Fruit fly (Drosophila melanogaster): ENCODE measurements around the gene CG10853.
A peak's percentile ranks its signal among the peaks of the same experiment; 100 is the strongest.

Gene CG10853

DNA sequence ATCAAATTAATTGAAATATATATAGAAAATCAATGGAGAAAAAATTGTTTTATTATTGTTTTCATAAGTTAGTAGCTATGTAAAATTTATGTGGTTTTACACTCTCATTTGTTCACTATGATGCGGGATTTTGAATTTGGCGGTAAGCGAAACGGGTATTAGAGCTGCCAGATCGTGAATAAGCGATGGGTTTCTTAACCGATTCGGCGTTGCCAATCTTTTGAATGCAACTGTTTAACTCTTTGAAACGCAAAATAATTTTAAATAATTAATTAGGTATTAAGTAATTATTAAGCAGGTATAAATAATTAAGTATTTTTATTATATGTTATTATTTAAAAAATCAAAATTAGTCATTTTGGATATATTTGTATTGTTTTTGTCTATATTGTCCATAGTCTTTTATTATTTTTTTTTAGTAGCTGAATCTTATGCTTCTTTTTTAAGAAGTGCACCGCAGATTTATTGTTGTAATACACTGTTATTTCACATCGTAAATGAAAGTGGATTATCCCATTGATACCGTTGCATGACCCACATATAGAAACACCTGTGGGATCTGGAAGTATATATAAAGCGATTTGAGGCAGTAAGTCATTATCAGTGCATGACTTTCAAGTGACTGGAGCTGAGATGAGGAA lies at the start of gene CG10853:
TSS of gene CG10853 (plus strand) at position 591 of the 641 bp plus-strand sequence.
- TF ChIP-seq D1 (tag; optimal IDR thresholded peaks at IDR 0.05) (peak; percentile 44), Pif1A (GFP tag; optimal IDR thresholded peaks at IDR 0.05) (no peak), EcR (GFP tag; optimal IDR thresholded peaks at IDR 0.05) (no peak), CG8301 (tag; optimal IDR thresholded peaks at IDR 0.05) (no peak), CG4496 (GFP tag; IDR thresholded peaks at IDR 0.05) (no peak)

DNA sequence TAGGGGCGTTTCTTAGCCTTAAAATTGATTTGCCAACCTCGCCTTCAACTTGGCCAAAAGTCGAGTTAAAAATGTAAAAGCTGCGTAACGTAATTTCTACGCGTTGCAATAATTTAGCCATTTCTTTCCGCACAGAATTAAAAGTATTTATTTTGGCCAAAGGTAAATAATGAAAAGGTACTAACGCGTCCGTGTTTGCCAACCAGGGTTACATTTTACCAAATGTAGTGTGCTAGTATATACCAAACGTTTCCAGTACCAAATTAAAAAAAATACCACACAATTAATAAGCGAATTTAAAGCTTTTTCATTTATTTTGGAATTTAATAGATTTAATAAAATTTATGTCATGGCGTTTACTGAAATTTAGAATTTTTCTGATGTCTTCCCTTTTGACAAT lies 48.7 kb upstream of the CG10853 start, which contains the start of gene Ccz1:
TSS of gene Ccz1 (minus strand) at position 179 of the 400 bp plus-strand sequence.
- TF ChIP-seq CG8159 (tag; optimal IDR thresholded peaks at IDR 0.05) = peak; percentile 17
- TF ChIP-seq Pif1B (GFP tag; optimal IDR thresholded peaks at IDR 0.05) = no peak

DNA sequence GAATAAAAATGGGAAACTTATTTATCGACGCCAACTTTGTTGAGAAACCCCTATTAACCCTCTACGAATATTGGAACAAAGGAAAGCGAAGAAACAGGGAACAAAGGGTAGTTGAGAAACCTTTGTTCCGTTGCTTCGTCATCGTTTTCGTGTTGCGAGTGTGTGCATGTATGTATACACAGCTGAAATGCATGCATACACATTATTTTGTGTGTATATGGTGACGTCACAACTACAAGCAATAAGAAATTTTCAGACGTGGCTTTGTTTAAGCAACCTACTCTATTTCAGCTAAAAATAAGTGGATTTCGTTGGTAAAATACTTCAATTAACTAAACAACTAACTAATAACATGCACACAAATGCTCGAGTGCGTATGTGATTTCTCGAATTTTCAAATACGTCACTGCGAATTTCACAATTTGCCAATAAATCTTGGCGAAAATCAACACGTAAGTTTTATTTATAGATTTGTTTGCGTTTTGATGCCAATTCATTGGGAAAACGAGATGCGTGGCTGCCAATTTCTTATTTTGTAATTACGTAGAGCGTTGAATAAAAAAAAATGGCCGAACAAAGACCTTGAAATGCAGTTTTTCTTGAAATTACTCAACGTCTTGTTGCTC lies 45.7 kb upstream of the CG10853 start:
- TF ChIP-seq rn (GFP tag; IDR thresholded peaks at IDR 0.05) (no peak), CG34367 (tag; optimal IDR thresholded peaks at IDR 0.05) (peak; percentile 7), Snoo (tag; optimal IDR thresholded peaks at IDR 0.05) (no peak), CG17806 (tag; optimal IDR thresholded peaks at IDR 0.05) (no peak), CG9948 (tag; optimal IDR thresholded peaks at IDR 0.05) (no peak), fd96Ca (GFP tag; IDR thresholded peaks at IDR 0.05) (no peak), CG8159 (tag; optimal IDR thresholded peaks at IDR 0.05) (no peak), CG15710 (tag; optimal IDR thresholded peaks at IDR 0.05) (no peak), CG8301 (tag; optimal IDR thresholded peaks at IDR 0.05) (peak; percentile 14), gl (tag; optimal IDR thresholded peaks at IDR 0.05) (peak; percentile 67), Ets98B (GFP tag; IDR thresholded peaks at IDR 0.05) (no peak), D1 (tag; optimal IDR thresholded peaks at IDR 0.05) (no peak), EcR (GFP tag; optimal IDR thresholded peaks at IDR 0.05) (no peak), CG12605 (GFP tag; IDR thresholded peaks at IDR 0.05) (no peak), Pif1A (GFP tag; optimal IDR thresholded peaks at IDR 0.05) (no peak), CG32121 (GFP tag; IDR thresholded peaks at IDR 0.05) (no peak), CG4496 (GFP tag; IDR thresholded peaks at IDR 0.05) (no peak), CG13204 (GFP tag; optimal IDR thresholded peaks at IDR 0.05) (peak; percentile 5), Pif1B (GFP tag; optimal IDR thresholded peaks at IDR 0.05) (no peak), CG10348 (GFP tag; IDR thresholded peaks at IDR 0.05) (no peak), CG14655 (GFP tag; optimal IDR thresholded peaks at IDR 0.05) (no peak)

DNA sequence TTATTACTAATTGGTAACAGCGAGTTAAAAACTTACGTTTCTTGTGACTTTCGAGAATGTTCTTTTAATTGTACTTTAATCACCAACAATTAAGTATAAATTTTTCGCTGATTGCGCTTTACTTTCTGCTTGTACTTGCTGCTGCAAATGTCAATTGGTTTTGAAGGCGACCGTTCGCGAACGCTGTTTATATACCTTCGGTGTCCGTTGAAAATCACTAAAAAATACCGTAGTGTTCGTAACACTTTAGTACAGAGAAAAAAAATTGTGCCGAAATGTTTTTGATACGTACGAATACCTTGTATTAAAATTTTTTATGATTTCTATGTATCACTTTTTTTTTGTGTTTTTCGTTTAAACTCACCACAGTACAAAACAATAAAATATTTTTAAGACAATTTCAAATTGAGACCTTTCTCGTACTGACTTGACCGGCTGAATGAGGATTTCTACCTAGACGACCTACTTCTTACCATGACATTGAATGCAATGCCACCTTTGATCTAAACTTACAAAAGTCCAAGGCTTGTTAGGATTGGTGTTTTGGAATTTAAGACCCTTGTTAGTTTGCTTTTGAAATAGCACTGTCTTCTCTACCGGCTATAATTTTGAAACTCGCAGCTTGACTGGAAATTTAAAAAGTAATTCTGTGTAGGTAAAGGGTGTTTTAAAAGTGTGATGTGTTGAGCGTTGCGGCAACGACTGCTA lies 45.0 kb upstream of the CG10853 start, which contains the start of gene Ubi-p63E:
TSS of gene Ubi-p63E (minus strand) at position 694 of the 708 bp plus-strand sequence.
- TF ChIP-seq CG32121 (GFP tag; IDR thresholded peaks at IDR 0.05) = no peak
- TF ChIP-seq CG10348 (GFP tag; IDR thresholded peaks at IDR 0.05) = no peak
- no peak for TF ChIP-seq Pif1A (GFP tag; optimal IDR thresholded peaks at IDR 0.05)
- no peak for TF ChIP-seq gl (tag; optimal IDR thresholded peaks at IDR 0.05)
- TF ChIP-seq CG15710 (tag; optimal IDR thresholded peaks at IDR 0.05) = peak; percentile 60
- no peak for TF ChIP-seq EcR (GFP tag; optimal IDR thresholded peaks at IDR 0.05)
- TF ChIP-seq CG12605 (GFP tag; IDR thresholded peaks at IDR 0.05) = no peak
- TF ChIP-seq Ets98B (GFP tag; IDR thresholded peaks at IDR 0.05) = no peak
- no peak for TF ChIP-seq CG13204 (GFP tag; optimal IDR thresholded peaks at IDR 0.05)
- peak; percentile 57 for TF ChIP-seq CG8159 (tag; optimal IDR thresholded peaks at IDR 0.05)
- peak; percentile 39 for TF ChIP-seq CG9948 (tag; optimal IDR thresholded peaks at IDR 0.05)
- peak; percentile 37 for TF ChIP-seq Snoo (tag; optimal IDR thresholded peaks at IDR 0.05)
- no peak for TF ChIP-seq rn (GFP tag; IDR thresholded peaks at IDR 0.05)
- TF ChIP-seq D1 (tag; optimal IDR thresholded peaks at IDR 0.05) = no peak
- TF ChIP-seq CG34367 (tag; optimal IDR thresholded peaks at IDR 0.05) = peak; percentile 19
- peak; percentile 12 for TF ChIP-seq Pif1B (GFP tag; optimal IDR thresholded peaks at IDR 0.05)
- peak; percentile 41 for TF ChIP-seq CG17806 (tag; optimal IDR thresholded peaks at IDR 0.05)
- no peak for TF ChIP-seq CG14655 (GFP tag; optimal IDR thresholded peaks at IDR 0.05)
- TF ChIP-seq CG4496 (GFP tag; IDR thresholded peaks at IDR 0.05) = no peak
- peak; percentile 37 for TF ChIP-seq CG8301 (tag; optimal IDR thresholded peaks at IDR 0.05)
- no peak for TF ChIP-seq fd96Ca (GFP tag; IDR thresholded peaks at IDR 0.05)

DNA sequence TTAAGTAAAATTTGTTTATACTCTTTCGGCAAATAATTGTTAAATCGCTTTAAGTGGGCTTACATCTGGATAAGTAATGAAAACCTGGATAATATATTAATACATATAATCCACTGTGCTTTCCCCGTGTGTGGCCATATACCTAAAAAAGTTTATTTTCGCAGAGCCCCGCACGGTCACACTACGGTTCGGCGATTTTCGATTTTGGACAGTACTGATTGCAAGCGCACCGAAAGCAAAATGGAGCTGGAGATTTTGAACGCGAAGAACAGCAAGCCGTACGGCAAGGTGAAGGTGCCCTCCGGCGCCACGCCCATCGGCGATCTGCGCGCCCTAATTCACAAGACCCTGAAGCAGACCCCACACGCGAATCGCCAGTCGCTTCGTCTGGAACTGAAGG lies 44.4 kb upstream of the CG10853 start, which contains the start of gene Sc2:
TSS of gene Sc2 (plus strand) at position 192 of the 400 bp plus-strand sequence.
- TF ChIP-seq CG32121 (GFP tag; IDR thresholded peaks at IDR 0.05) = no peak
- TF ChIP-seq CG13204 (GFP tag; optimal IDR thresholded peaks at IDR 0.05) = no peak

DNA sequence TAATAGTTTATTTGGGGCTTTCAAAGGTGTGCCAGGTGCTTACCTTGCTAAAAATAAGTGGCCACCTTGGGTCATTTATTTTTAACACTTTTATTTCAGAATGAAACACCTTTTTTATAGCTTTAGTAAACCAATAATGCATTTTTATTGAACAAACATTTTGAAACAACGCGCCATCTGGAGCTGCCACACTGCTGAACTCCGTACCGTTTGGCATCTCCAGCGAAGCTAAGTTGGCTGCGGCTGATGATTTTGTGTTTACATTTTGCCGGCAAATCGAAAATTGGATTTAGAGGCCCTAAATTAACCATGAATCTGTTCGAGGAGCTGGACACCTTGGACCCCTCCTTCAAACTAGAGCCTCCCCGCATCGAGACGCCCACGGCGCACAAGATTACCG lies 42.6 kb upstream of the CG10853 start, which contains the start of gene ida:
TSS of gene ida (plus strand) at position 234 of the 400 bp plus-strand sequence.
- TF ChIP-seq CG4496 (GFP tag; IDR thresholded peaks at IDR 0.05) (peak; percentile 50; the same call in 1 of the 3 replicates), Snoo (tag; optimal IDR thresholded peaks at IDR 0.05) (no peak)
